Fruit fly (Drosophila melanogaster) whole organism, wandering third instar larva: Measurements from ENCODE around the gene CG15425.

Experiments used
- Abd-B ChIP-seq: fragments of >200 bp; optimal IDR thresholded peaks from 2 replicates; lab custom pipeline; 2017; ENCODE audit warnings: missing biosample characterization, missing genetic modification characterization
- CG32264 ChIP-seq: fragments of 200-800 bp; sonication (Bioruptor generic); optimal IDR thresholded peaks from 2 replicates; lab custom pipeline; 2016; ENCODE audit warnings: missing biosample characterization, missing genetic modification characterization
- CG9705 ChIP-seq: fragments of 200-800 bp; sonication (Bioruptor generic); optimal IDR thresholded peaks from 2 replicates; lab custom pipeline; 2018; ENCODE audit warnings: missing biosample characterization, mild to moderate bottlenecking, missing genetic modification characterization
- CrebA ChIP-seq: fragments of 200-800 bp; sonication (Bioruptor generic); optimal IDR thresholded peaks from 2 replicates; lab custom pipeline; 2016; ENCODE audit warnings: missing biosample characterization, mild to moderate bottlenecking, missing genetic modification characterization, borderline replicate concordance
- Dfd ChIP-seq: fragments of >200 bp; optimal IDR thresholded peaks from 2 replicates; lab custom pipeline; 2017; ENCODE audit warnings: missing biosample characterization, missing genetic modification characterization
- Dif ChIP-seq: fragments of 200-275, 200-300 bp; sonication (Bioruptor generic); optimal IDR thresholded peaks from 2 replicates; lab custom pipeline; 2018; ENCODE audit warnings: missing biosample characterization, missing genetic modification characterization; ENCODE audit not compliant: partially characterized antibody
- GATAd ChIP-seq: sonication (Bioruptor generic); optimal IDR thresholded peaks from 2 replicates; lab custom pipeline; 2016; ENCODE audit warnings: missing biosample characterization, missing genetic modification characterization
- HLH106 ChIP-seq: fragments of 200-800 bp; optimal IDR thresholded peaks from 3 replicates; lab custom pipeline; 2019; ENCODE audit warnings: missing biosample characterization, mild to moderate bottlenecking, missing genetic modification characterization, moderate library complexity
- Hnf4 ChIP-seq: fragments of 200-800 bp; sonication (Bioruptor generic); optimal IDR thresholded peaks from 2 replicates; lab custom pipeline; 2016; ENCODE audit warnings: missing biosample characterization, mild to moderate bottlenecking, missing genetic modification characterization
- Hr78 ChIP-seq: fragments of >200 bp; optimal IDR thresholded peaks from 2 replicates; lab custom pipeline; 2017; ENCODE audit warnings: missing biosample characterization, missing genetic modification characterization
- Hr83 ChIP-seq: fragments of 200-300 bp; sonication (Bioruptor generic); optimal IDR thresholded peaks from 2 replicates; lab custom pipeline; 2016; ENCODE audit warnings: missing biosample characterization, mild to moderate bottlenecking, missing genetic modification characterization, moderate library complexity; ENCODE audit not compliant: poor library complexity, severe bottlenecking
- Jra ChIP-seq: sonication (Bioruptor generic); optimal IDR thresholded peaks from 2 replicates; lab custom pipeline; 2016; ENCODE audit warnings: missing biosample characterization, missing genetic modification characterization
- Mio ChIP-seq: sonication (Bioruptor generic); optimal IDR thresholded peaks from 2 replicates; lab custom pipeline; 2016; ENCODE audit warnings: missing biosample characterization, missing genetic modification characterization
- Myc ChIP-seq: fragments of >200 bp; optimal IDR thresholded peaks from 2 replicates; lab custom pipeline; 2017
- N ChIP-seq: fragments of >200 bp; optimal IDR thresholded peaks from 2 replicates; lab custom pipeline; 2018; ENCODE audit warnings: missing biosample characterization, missing external identifiers, missing genetic modification characterization
- OdsH ChIP-seq: fragments of 200-800 bp; sonication (Bioruptor generic); optimal IDR thresholded peaks from 2 replicates; lab custom pipeline; 2016; ENCODE audit warnings: missing biosample characterization, mild to moderate bottlenecking, missing genetic modification characterization
- Rel ChIP-seq, 2 experiments: fragments of 200-800 bp; sonication (Bioruptor generic) in 1 of 2; optimal IDR thresholded peaks; 2 replicates in 1 of 2; 3 replicates in 1 of 2; lab custom pipeline; 2016 to 2019; ENCODE audit warnings: mild to moderate bottlenecking in 2 of 2, missing biosample characterization in 2 of 2, missing genetic modification characterization in 2 of 2, moderate library complexity in 1 of 2
- Sp1 ChIP-seq: fragments of 200-800 bp; sonication (Bioruptor generic); optimal IDR thresholded peaks from 3 replicates; lab custom pipeline; 2019; ENCODE audit warnings: missing biosample characterization, mild to moderate bottlenecking, missing genetic modification characterization, moderate library complexity
- Vsx2 ChIP-seq: fragments of 200-300, 225-300 bp; sonication (Bioruptor generic); optimal IDR thresholded peaks from 2 replicates; lab custom pipeline; 2018; ENCODE audit warnings: missing biosample characterization, missing genetic modification characterization; ENCODE audit not compliant: partially characterized antibody
- br ChIP-seq: fragments of 200-800 bp; sonication (Bioruptor generic); optimal IDR thresholded peaks from 2 replicates; lab custom pipeline; 2016; ENCODE audit warnings: missing biosample characterization, missing genetic modification characterization
- brk ChIP-seq: fragments of 200-800 bp; sonication (Bioruptor generic); optimal IDR thresholded peaks from 2 replicates; lab custom pipeline; 2016; ENCODE audit warnings: missing biosample characterization, mild to moderate bottlenecking, missing genetic modification characterization
- dl ChIP-seq, 2 experiments: fragments of 175-275, 200-275 bp in 1 of 2; fragments of 200-275 bp in 1 of 2; sonication (Bioruptor generic); optimal IDR thresholded peaks; lab custom pipeline; 2018; ENCODE audit warnings: mild to moderate bottlenecking in 2 of 2, missing biosample characterization in 2 of 2, missing genetic modification characterization in 2 of 2, moderate library complexity in 2 of 2; ENCODE audit not compliant: partially characterized antibody in 2 of 2, insufficient read depth in 1 of 2
- dmrt93B ChIP-seq: fragments of 200-800 bp; sonication (Bioruptor generic); optimal IDR thresholded peaks from 2 replicates; lab custom pipeline; 2018; ENCODE audit warnings: missing biosample characterization, mild to moderate bottlenecking, missing genetic modification characterization
- dsf ChIP-seq: sonication (Bioruptor generic); optimal IDR thresholded peaks from 2 replicates; lab custom pipeline; 2016; ENCODE audit warnings: missing biosample characterization, missing genetic modification characterization, borderline replicate concordance
- ey ChIP-seq: fragments of 200-800 bp; sonication (Bioruptor generic); optimal IDR thresholded peaks from 2 replicates; lab custom pipeline; 2016; ENCODE audit warnings: missing biosample characterization, missing genetic modification characterization
- foxo ChIP-seq, 2 experiments: fragments of 200-800 bp; sonication (Bioruptor generic); optimal IDR thresholded peaks; 2 replicates in 1 of 2; 3 replicates in 1 of 2; lab custom pipeline; 2016 to 2017; ENCODE audit warnings: missing biosample characterization in 2 of 2, missing genetic modification characterization in 2 of 2
- fru ChIP-seq: fragments of 200-800 bp; sonication (Bioruptor generic); optimal IDR thresholded peaks from 3 replicates; lab custom pipeline; 2016; ENCODE audit warnings: missing biosample characterization, mild to moderate bottlenecking, missing genetic modification characterization
- h ChIP-seq: fragments of 200-800 bp; sonication (Bioruptor generic); optimal IDR thresholded peaks from 3 replicates; lab custom pipeline; 2016; ENCODE audit warnings: missing biosample characterization, mild to moderate bottlenecking, missing genetic modification characterization
- jim ChIP-seq: fragments of 175-275, 200-325 bp; sonication (Bioruptor generic); optimal IDR thresholded peaks from 2 replicates; lab custom pipeline; 2016; ENCODE audit warnings: missing biosample characterization, mild to moderate bottlenecking, missing genetic modification characterization
- lola ChIP-seq: fragments of >200 bp; optimal IDR thresholded peaks from 2 replicates; lab custom pipeline; 2017; ENCODE audit warnings: missing biosample characterization, missing genetic modification characterization
- pan ChIP-seq: fragments of >200 bp; optimal IDR thresholded peaks from 2 replicates; lab custom pipeline; 2017
- psq ChIP-seq: fragments of 200-800 bp; sonication (Bioruptor generic); optimal IDR thresholded peaks from 3 replicates; lab custom pipeline; 2017; ENCODE audit warnings: missing biosample characterization, mild to moderate bottlenecking, missing genetic modification characterization, moderate library complexity
- rgr ChIP-seq: fragments of 200-800 bp; sonication (Bioruptor generic); optimal IDR thresholded peaks from 3 replicates; lab custom pipeline; 2016; ENCODE audit warnings: missing biosample characterization, mild to moderate bottlenecking, missing genetic modification characterization
- sage ChIP-seq: fragments of 200-800 bp; sonication (Bioruptor generic); optimal IDR thresholded peaks from 2 replicates; lab custom pipeline; 2016; ENCODE audit warnings: missing biosample characterization, mild to moderate bottlenecking, missing genetic modification characterization
- tai ChIP-seq: sonication (Bioruptor generic); optimal IDR thresholded peaks from 2 replicates; lab custom pipeline; 2016; ENCODE audit warnings: missing biosample characterization, missing genetic modification characterization
- usp ChIP-seq: fragments of >200 bp; optimal IDR thresholded peaks from 2 replicates; lab custom pipeline; 2017; ENCODE audit warnings: missing biosample characterization, missing genetic modification characterization
- woc ChIP-seq: sonication (Bioruptor generic); optimal IDR thresholded peaks from 2 replicates; lab custom pipeline; 2016; ENCODE audit warnings: missing biosample characterization, mild to moderate bottlenecking, missing genetic modification characterization

CG15425 gene

DNA sequence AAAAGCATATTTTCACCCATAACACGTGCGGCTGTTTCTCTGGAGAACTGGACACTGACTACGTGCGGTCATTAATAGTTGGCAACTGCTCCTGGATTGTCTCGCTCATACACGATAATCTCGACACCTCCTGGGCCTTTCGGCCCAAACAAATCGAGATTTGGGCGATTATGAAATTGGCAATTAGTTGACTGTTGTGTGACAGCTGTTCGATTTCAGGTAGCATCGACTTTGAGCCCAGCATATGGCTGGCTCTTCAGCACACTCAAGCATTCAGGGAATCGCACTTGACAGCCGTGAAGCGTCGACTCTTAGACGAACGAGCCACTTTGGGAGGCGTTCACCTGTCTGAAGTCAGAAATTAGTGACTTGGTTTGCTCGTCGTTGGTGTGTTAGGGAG is 23.9 kb downstream of the CG15425 start, which contains the start of gene Art2:
Gene Art2 (minus strand): TSS at position 101 of the 400 bp plus-strand sequence.
- no peak for TF ChIP-seq Hr78
- no peak for TF ChIP-seq jim (GFP tag; lab: Kevin White, UChicago)
- TF ChIP-seq fru (GFP tag; lab: Kevin White, UChicago), result no peak
- no peak for TF ChIP-seq HLH106
- TF ChIP-seq woc (GFP tag; lab: Kevin White, UChicago), result no peak
- no peak for TF ChIP-seq tai (GFP tag; lab: Kevin White, UChicago)
- TF ChIP-seq Dif (GFP tag; lab: Kevin White, UChicago), result no peak
- TF ChIP-seq CG9705 (GFP tag; lab: Kevin White, UChicago), result no peak
- TF ChIP-seq Dfd, result no peak
- TF ChIP-seq sage (GFP tag; lab: Kevin White, UChicago), result no peak
- TF ChIP-seq Hr83, result no peak
- no peak for TF ChIP-seq brk (GFP tag; lab: Kevin White, UChicago)
- no peak for TF ChIP-seq Abd-B (GFP tag; lab: Kevin White, UChicago)
- TF ChIP-seq OdsH (GFP tag; lab: Kevin White, UChicago), result no peak
- no peak for TF ChIP-seq GATAd (GFP tag; lab: Kevin White, UChicago)
- no peak for TF ChIP-seq dl (GFP tag; optimal IDR thresholded peaks at IDR 0.05; lab: Kevin White, UChicago; ENCODE audit: insufficient read depth in 1 of 2, partially characterized antibody in 2 of 2)
- no peak for TF ChIP-seq h (GFP tag; lab: Kevin White, UChicago)
- no peak for TF ChIP-seq Mio (GFP tag; lab: Kevin White, UChicago)
- TF ChIP-seq Hnf4 (GFP tag; lab: Kevin White, UChicago), result no peak
- TF ChIP-seq foxo (GFP tag; optimal IDR thresholded peaks at IDR 0.05; lab: Kevin White, UChicago), result no peak

DNA sequence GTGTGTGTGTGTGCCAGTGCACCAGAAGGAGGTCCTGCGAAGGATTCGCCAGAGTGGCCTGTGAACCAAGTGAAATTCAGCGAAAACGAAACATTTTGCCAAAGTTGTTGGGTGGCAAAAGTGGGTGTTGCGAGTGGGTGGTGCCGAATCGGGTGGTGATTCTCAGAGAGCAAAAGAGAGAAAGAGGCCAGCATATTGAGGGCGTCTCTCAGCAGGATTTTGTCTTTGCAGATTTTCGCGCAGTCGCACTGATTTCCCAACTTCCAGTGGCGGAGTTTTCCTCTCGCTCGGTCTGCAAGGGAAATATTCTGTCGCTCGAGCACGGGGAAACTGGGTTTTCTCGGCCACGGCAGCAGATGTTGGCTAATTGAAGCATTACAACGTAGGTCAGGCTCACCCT is 24.4 kb downstream of the CG15425 start:
- TF ChIP-seq brk (GFP tag; lab: Kevin White, UChicago) (no peak), Dfd (peak; percentile 54)
- TF ChIP-seq, all 38 proteins: peak for 1

DNA sequence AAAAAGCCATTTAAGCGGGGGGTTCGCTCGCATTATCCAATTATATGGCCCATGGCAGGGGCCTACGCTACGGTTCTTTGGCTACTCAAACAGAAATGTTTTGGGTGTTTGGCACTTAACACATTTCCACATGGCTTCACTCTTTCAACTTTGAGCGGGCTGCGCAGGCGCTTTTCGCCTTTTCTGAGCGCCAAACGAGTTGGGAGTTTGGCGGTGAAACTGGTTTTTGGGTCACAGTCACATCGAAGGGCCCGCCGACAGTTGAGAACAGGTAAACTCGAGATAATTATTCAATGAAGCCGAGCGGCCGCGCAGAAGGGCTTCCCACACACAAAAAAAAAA is 24.9 kb downstream of the CG15425 start:
- TF ChIP-seq h (GFP tag; lab: Kevin White, UChicago), result no peak
- no peak for TF ChIP-seq Rel (GFP tag; optimal IDR thresholded peaks at IDR 0.05; lab: Kevin White, UChicago)
- TF ChIP-seq Rel (tag; optimal IDR thresholded peaks at IDR 0.05; lab: Kevin White, UChicago), result no peak
- TF ChIP-seq Vsx2 (GFP tag; lab: Kevin White, UChicago), result peak; percentile 57
- no peak for TF ChIP-seq Hnf4 (GFP tag; lab: Kevin White, UChicago)
- no peak for TF ChIP-seq Mio (GFP tag; lab: Kevin White, UChicago)
- no peak for TF ChIP-seq Sp1
- no peak for TF ChIP-seq Dfd
- TF ChIP-seq Dif (GFP tag; lab: Kevin White, UChicago), result peak; percentile 50
- no peak for TF ChIP-seq fru (GFP tag; lab: Kevin White, UChicago)

DNA sequence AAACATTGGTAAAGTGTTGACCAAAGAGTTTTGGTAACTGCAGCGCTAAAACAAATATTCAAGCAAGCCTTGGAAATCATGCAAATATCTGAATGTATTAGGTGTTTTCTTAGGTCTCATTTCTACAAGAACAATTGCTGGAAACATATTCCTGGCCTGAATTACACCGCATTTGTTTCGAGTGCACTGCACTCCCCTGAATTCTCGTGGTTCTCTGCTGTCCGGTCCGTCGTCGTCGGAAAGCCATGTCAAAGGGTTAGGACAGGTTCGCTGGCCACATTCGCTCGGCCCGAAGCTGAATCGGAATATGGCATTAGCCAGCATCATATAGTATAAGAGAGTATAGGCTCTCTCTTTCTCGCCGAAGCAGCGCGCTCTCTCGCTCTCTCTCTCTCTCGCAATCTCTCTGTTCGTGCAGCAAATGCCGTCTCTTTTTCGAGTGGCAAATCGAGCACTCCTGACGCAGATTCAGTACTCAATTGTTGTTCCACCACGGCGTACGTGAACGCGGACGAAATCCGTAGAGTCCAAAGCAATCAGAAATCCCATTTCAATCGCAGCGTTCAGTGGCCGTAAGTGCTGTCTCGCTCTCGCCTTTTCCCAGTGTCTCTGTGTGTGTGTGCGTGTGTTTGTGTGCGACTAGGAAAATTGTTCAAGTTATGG is 25.4 kb downstream of the CG15425 start, which contains the start of gene tutl:
Gene tutl (plus strand): TSS at position 468 of the 663 bp plus-strand sequence.
- TF ChIP-seq GATAd (GFP tag; lab: Kevin White, UChicago) (no peak), HLH106 (peak; percentile 91), dsf (GFP tag; lab: Kevin White, UChicago) (peak; percentile 38), h (GFP tag; lab: Kevin White, UChicago) (peak; percentile 94), foxo (GFP tag; optimal IDR thresholded peaks at IDR 0.05; lab: Kevin White, UChicago) (peak in 1 of 2 experiments; percentile 95), CG32264 (GFP tag; lab: Kevin White, UChicago) (peak; percentile 78), ey (GFP tag; lab: Kevin White, UChicago) (peak; percentile 96), Myc (lab: Kevin White, UChicago) (no peak), CrebA (GFP tag; lab: Kevin White, UChicago) (peak; percentile 74), sage (GFP tag; lab: Kevin White, UChicago) (peak; percentile 87), tai (GFP tag; lab: Kevin White, UChicago) (peak; percentile 74), psq (peak; percentile 90), dmrt93B (GFP tag; lab: Kevin White, UChicago) (peak; percentile 91), jim (GFP tag; lab: Kevin White, UChicago) (no peak), lola (GFP tag; lab: Kevin White, UChicago) (no peak), rgr (peak; percentile 91), Abd-B (GFP tag; lab: Kevin White, UChicago) (no peak), fru (GFP tag; lab: Kevin White, UChicago) (peak; percentile 99), Dif (GFP tag; lab: Kevin White, UChicago) (peak; percentile 94), pan (no peak), Jra (peak; percentile 78), Hnf4 (GFP tag; lab: Kevin White, UChicago) (peak; percentile 87), CG9705 (GFP tag; lab: Kevin White, UChicago) (peak; percentile 68), Mio (GFP tag; lab: Kevin White, UChicago) (peak; percentile 35), woc (GFP tag; lab: Kevin White, UChicago) (peak; percentile 97), OdsH (GFP tag; lab: Kevin White, UChicago) (peak; percentile 94), dl (GFP tag; optimal IDR thresholded peaks at IDR 0.05; lab: Kevin White, UChicago; ENCODE audit: insufficient read depth in 1 of 2, partially characterized antibody in 2 of 2) (peak; percentile 77 to 88), N (GFP tag; lab: Kevin White, UChicago) (no peak), Sp1 (peak; percentile 88), Dfd (no peak), Rel (GFP tag; optimal IDR thresholded peaks at IDR 0.05; lab: Kevin White, UChicago) (peak; percentile 69), Rel (tag; optimal IDR thresholded peaks at IDR 0.05; lab: Kevin White, UChicago) (peak; percentile 10), usp (GFP tag; lab: Kevin White, UChicago) (no peak), br (peak; percentile 94), Hr83 (peak; percentile 51), Vsx2 (GFP tag; lab: Kevin White, UChicago) (peak; percentile 83)
